Fruit fly (Drosophila melanogaster): ENCODE measurements around the gene Oat.

The Oat gene

dm6 chr3L:19612172-19612571 lies 37.5 kb downstream of the Oat start, which contains the start of the genes Lon and PIG-F (continued):
- peak in 1 of 3 experiments; percentile 95 for TF ChIP-seq Stat92E (GFP tag; optimal IDR thresholded peaks at IDR 0.05)
- TF ChIP-seq CG9797 (GFP tag; optimal IDR thresholded peaks at IDR 0.05): peak; percentile 68
- peak; percentile 94 for TF ChIP-seq eyg (GFP tag; optimal IDR thresholded peaks at IDR 0.05)
- peak; percentile 99 for TF ChIP-seq CG10654 (GFP tag; optimal IDR thresholded peaks at IDR 0.05)
- TF ChIP-seq CG6683 (GFP tag; optimal IDR thresholded peaks at IDR 0.05): peak; percentile 97
- TF ChIP-seq tin (GFP tag; optimal IDR thresholded peaks at IDR 0.05): peak; percentile 100
- TF ChIP-seq wdn (GFP tag; IDR thresholded peaks at IDR 0.05): peak; percentile 97
- peak; percentile 95 for TF ChIP-seq ERR (GFP tag; optimal IDR thresholded peaks at IDR 0.05)
- TF ChIP-seq twi (tag; optimal IDR thresholded peaks at IDR 0.05): peak; percentile 99
- TF ChIP-seq gcm (GFP tag; optimal IDR thresholded peaks at IDR 0.05): peak; percentile 99
- TF ChIP-seq crc (GFP tag; optimal IDR thresholded peaks at IDR 0.05): peak; percentile 94
- TF ChIP-seq CG4282 (GFP tag; optimal IDR thresholded peaks at IDR 0.05): peak; percentile 98
- TF ChIP-seq Adf1 (GFP tag; IDR thresholded peaks at IDR 0.05): peak; percentile 88
- peak; percentile 99 for TF ChIP-seq slou (GFP tag; optimal IDR thresholded peaks at IDR 0.05)
- TF ChIP-seq CG1024 (GFP tag; IDR thresholded peaks at IDR 0.05): peak; percentile 89
- peak; percentile 93 for TF ChIP-seq p53 (GFP tag; optimal IDR thresholded peaks at IDR 0.05)
- TF ChIP-seq cas (GFP tag; IDR thresholded peaks at IDR 0.05): peak; percentile 96
- peak; percentile 99 for TF ChIP-seq klu (GFP tag; IDR thresholded peaks at IDR 0.05)
- TF ChIP-seq CG43689 (GFP tag; IDR thresholded peaks at IDR 0.05): peak; percentile 94
- peak; percentile 98 to 99 for TF ChIP-seq bsh (GFP tag; optimal IDR thresholded peaks at IDR 0.05)
- TF ChIP-seq nom (GFP tag; optimal IDR thresholded peaks at IDR 0.05): peak; percentile 97
- TF ChIP-seq Dp (GFP tag; optimal IDR thresholded peaks at IDR 0.05): peak; percentile 55
- TF ChIP-seq CG11695 (GFP tag; IDR thresholded peaks at IDR 0.05): peak; percentile 98
- peak; percentile 99 for TF ChIP-seq NfI (GFP tag; optimal IDR thresholded peaks at IDR 0.05)
- TF ChIP-seq CG17568 (GFP tag; optimal IDR thresholded peaks at IDR 0.05): peak; percentile 98
- peak; percentile 43 for TF ChIP-seq Dref (GFP tag; IDR thresholded peaks at IDR 0.05)
- TF ChIP-seq NC2β (GFP tag; optimal IDR thresholded peaks at IDR 0.05): peak; percentile 97
- TF ChIP-seq pita (GFP tag; optimal IDR thresholded peaks at IDR 0.05): no peak

- TF ChIP-seq fd102C (GFP tag; optimal IDR thresholded peaks at IDR 0.05) (no peak), CG34422 (GFP tag; IDR thresholded peaks at IDR 0.05) (no peak), H2.0 (GFP tag; IDR thresholded peaks at IDR 0.05) (no peak), Pdp1 (GFP tag; optimal IDR thresholded peaks at IDR 0.05) (peak in 1 of 2 experiments; percentile 95), CG4404 (GFP tag; IDR thresholded peaks at IDR 0.05) (no peak), CG34376 (GFP tag; optimal IDR thresholded peaks at IDR 0.05) (peak; percentile 6), CG11504 (tag; optimal IDR thresholded peaks at IDR 0.05) (peak; percentile 98), Hr39 (optimal IDR thresholded peaks at IDR 0.05) (no peak), Six4 (GFP tag; optimal IDR thresholded peaks at IDR 0.05) (no peak), salm (tag; optimal IDR thresholded peaks at IDR 0.05) (no peak), Mes4 (GFP tag; optimal IDR thresholded peaks at IDR 0.05) (no peak), CG7745 (tag; optimal IDR thresholded peaks at IDR 0.05) (no peak), Asciz (GFP tag; optimal IDR thresholded peaks at IDR 0.05) (no peak), Bgb (GFP tag; IDR thresholded peaks at IDR 0.05; ENCODE audit: partially characterized antibody) (no peak), sens-2 (GFP tag; IDR thresholded peaks at IDR 0.05) (no peak), CHES-1-like (GFP tag; optimal IDR thresholded peaks at IDR 0.05) (no peak), CG3407 (GFP tag; optimal IDR thresholded peaks at IDR 0.05) (no peak), fd96Cb (tag; optimal IDR thresholded peaks at IDR 0.05) (no peak), sens (GFP tag) (peak; percentile 47), Med (GFP tag) (peak; percentile 49), PHDP (tag; optimal IDR thresholded peaks at IDR 0.05) (no peak), Xrp1 (GFP tag; IDR thresholded peaks at IDR 0.05) (no peak), CG2199 (GFP tag; IDR thresholded peaks at IDR 0.05) (0 out of 3 replicates have a peak, but pooled peaks have one; percentile 51), CG2875 (GFP tag; optimal IDR thresholded peaks at IDR 0.05) (no peak)
These were observed 43.6 kb downstream of the Oat start, which contains the start of the genes lush and CG9372 for dm6 chr3L:19605974-19606497. lush (minus strand) TSS chr3L:19606090. CG9372 (plus strand) TSS chr3L:19606208.

All from whole organism, embryonic.